Fruit fly (Drosophila melanogaster) whole organism: Measurements from ENCODE around the gene PVRAP.

Experiments used
- CG8478 ChIP-seq: fragments of >200 bp; optimal IDR thresholded peaks from 2 replicates; lab custom pipeline; 2018; ENCODE audit warnings: inconsistent platforms
- Dll ChIP-seq: fragments of >200 bp; optimal IDR thresholded peaks from 2 replicates; lab custom pipeline; 2017
- EcR ChIP-seq, 2 experiments: fragments of >200 bp; optimal IDR thresholded peaks; 2 replicates each; lab custom pipeline; 2017; ENCODE audit warnings: missing biosample characterization in 2 of 2, missing genetic modification characterization in 2 of 2, missing genetic modification reagents in 2 of 2
- pan ChIP-seq: fragments of >200 bp; optimal IDR thresholded peaks from 2 replicates; lab custom pipeline; 2017
- psq ChIP-seq: fragments of >200 bp; optimal IDR thresholded peaks from 2 replicates; lab custom pipeline; 2017
- usp ChIP-seq: fragments of >200 bp; optimal IDR thresholded peaks from 2 replicates; lab custom pipeline; 2017; ENCODE audit warnings: missing biosample characterization, missing genetic modification characterization, mixed read lengths

- TF ChIP-seq CG8478: no peak
- TF ChIP-seq psq (lab: Kevin White, UChicago): no peak
- TF ChIP-seq EcR (GFP tag; optimal IDR thresholded peaks at IDR 0.05; lab: Kevin White, UChicago): no peak
- no peak for TF ChIP-seq pan
- TF ChIP-seq usp (GFP tag; lab: Kevin White, UChicago): no peak
- TF ChIP-seq Dll: no peak
Measured at dm6 chr3L:5980552-5981351, 16.3 kb upstream of the PVRAP start.
